Worm (Caenorhabditis elegans) whole organism, L3 larva: ENCODE data around the gene srbc-62.

Experiments used
- mml-1 ChIP-seq: fragments of 150-350 bp; sonication (generic microtip); optimal IDR thresholded peaks from 3 replicates; lab custom pipeline; 2014; ENCODE audit warnings: missing biosample characterization, missing genetic modification characterization
- nhr-43 ChIP-seq: sonication (generic microtip); optimal IDR thresholded peaks from 2 replicates; lab custom pipeline; 2016; ENCODE audit warnings: mild to moderate bottlenecking, missing genetic modification characterization, missing compliant biosample characterization; ENCODE audit not compliant: poor library complexity, severe bottlenecking

- TF ChIP-seq mml-1 (no peak), nhr-43 (tag; lab: Kevin White, UChicago) (no peak)
These were observed 18.6 kb downstream of the srbc-62 start, which contains the start of gene T19C9.10 for ce11 chrV:17236345-17236744.
